Worm (Caenorhabditis elegans) whole organism, midembryonic: Measurements from ENCODE around the gene K10C9.4.

ENCODE experiments used
- T22C8.4 ChIP-seq: fragments of 200-800 bp; sonication (Bioruptor generic); IDR thresholded peaks from 2 replicates; pipeline ENCODE4 v1.3.6; 2022; ENCODE audit warnings: missing genetic modification characterization, missing compliant biosample characterization
- cog-1 ChIP-seq: sonication (generic microtip); optimal IDR thresholded peaks from 2 replicates; lab custom pipeline; 2016; ENCODE audit warnings: missing genetic modification characterization, missing compliant biosample characterization
- flt-1 ChIP-seq: fragments of 200-800 bp; sonication (Bioruptor generic); IDR thresholded peaks from 2 replicates; pipeline ENCODE4 v1.3.6; 2022; ENCODE audit warnings: missing genetic modification characterization, missing compliant biosample characterization
- klf-2 ChIP-seq: fragments of 200-800 bp; sonication (Bioruptor generic); conservative IDR thresholded peaks from 2 replicates; pipeline ENCODE4 v1.3.6; 2022; ENCODE audit warnings: missing genetic modification reagents, missing genetic modification characterization, missing compliant biosample characterization
- med-1 ChIP-seq: sonication (generic microtip); optimal IDR thresholded peaks from 2 replicates; lab custom pipeline; 2017; ENCODE audit warnings: missing genetic modification characterization, mild to moderate bottlenecking, missing compliant biosample characterization, antibody characterized with exemption, missing genetic modification reagents; ENCODE audit not compliant: insufficient read depth
- ref-1 ChIP-seq: fragments of 200-800 bp; sonication (Bioruptor generic); conservative IDR thresholded peaks from 2 replicates; pipeline ENCODE4 v1.3.6; 2022; ENCODE audit warnings: missing genetic modification reagents, missing genetic modification characterization, missing compliant biosample characterization
- tab-1 ChIP-seq: fragments of 200-800 bp; sonication (Bioruptor generic); IDR thresholded peaks from 2 replicates; pipeline ENCODE4 v1.3.6; 2022; ENCODE audit warnings: missing genetic modification characterization, missing compliant biosample characterization
- ztf-23 ChIP-seq: fragments of 200-800 bp; sonication (Bioruptor generic); IDR thresholded peaks from 2 replicates; pipeline ENCODE4 v1.3.6; 2022; ENCODE audit warnings: missing genetic modification reagents, missing genetic modification characterization, missing compliant biosample characterization
- ztf-29 ChIP-seq: fragments of 200-800 bp; sonication (Bioruptor generic); IDR thresholded peaks from 2 replicates; pipeline ENCODE4 v1.3.6; 2022; ENCODE audit warnings: missing genetic modification reagents, missing genetic modification characterization, missing compliant biosample characterization

Gene K10C9.4

ce11 chrV:1052559-1053064 lies at the start of gene K10C9.4:
Gene K10C9.4, minus strand, starts transcription at chrV:1053014.
- TF ChIP-seq klf-2 (GFP tag; lab: Robert Waterston, UW) (no peak), ztf-29 (peak; percentile 23; the same call in 1 of the 2 replicates)

- no peak for TF ChIP-seq ref-1 (GFP tag; lab: Robert Waterston, UW)
- TF ChIP-seq T22C8.4 (GFP tag; lab: Robert Waterston, UW) = no peak
- no peak for TF ChIP-seq klf-2 (GFP tag; lab: Robert Waterston, UW)
- no peak for TF ChIP-seq flt-1 (GFP tag; lab: Robert Waterston, UW)
- no peak for TF ChIP-seq tab-1 (GFP tag; lab: Robert Waterston, UW)
- no peak for TF ChIP-seq med-1 (GFP tag; lab: Kevin White, UChicago)
- no peak for TF ChIP-seq ztf-23 (GFP tag; lab: Robert Waterston, UW)
- no peak for TF ChIP-seq ztf-29
- TF ChIP-seq cog-1 (tag; lab: Kevin White, UChicago) = no peak
Measured at ce11 chrV:1102569-1102968, 49.8 kb upstream of the K10C9.4 start.

ce11 chrV:1100280-1100679 lies 47.5 kb upstream of the K10C9.4 start, which contains the start of gene Y50D4B.2:
Gene Y50D4B.2, plus strand, starts transcription at chrV:1100580.
- TF ChIP-seq flt-1 (GFP tag; lab: Robert Waterston, UW) = no peak
- no peak for TF ChIP-seq klf-2 (GFP tag; lab: Robert Waterston, UW)
- TF ChIP-seq ztf-23 (GFP tag; lab: Robert Waterston, UW) = no peak
- TF ChIP-seq ztf-29 = no peak
- TF ChIP-seq med-1 (GFP tag; lab: Kevin White, UChicago) = no peak
- no peak for TF ChIP-seq ref-1 (GFP tag; lab: Robert Waterston, UW)
- no peak for TF ChIP-seq T22C8.4 (GFP tag; lab: Robert Waterston, UW)
- TF ChIP-seq cog-1 (tag; lab: Kevin White, UChicago) = no peak
- TF ChIP-seq tab-1 (GFP tag; lab: Robert Waterston, UW) = no peak

ce11 chrV:1092359-1092758 lies 39.5 kb upstream of the K10C9.4 start, which contains the start of gene Y50D4B.4:
Gene Y50D4B.4, plus strand, starts transcription at chrV:1092659.
- TF ChIP-seq ref-1 (GFP tag; lab: Robert Waterston, UW) = no peak
- no peak for TF ChIP-seq ztf-23 (GFP tag; lab: Robert Waterston, UW)
- no peak for TF ChIP-seq tab-1 (GFP tag; lab: Robert Waterston, UW)
- no peak for TF ChIP-seq cog-1 (tag; lab: Kevin White, UChicago)
- no peak for TF ChIP-seq ztf-29
- no peak for TF ChIP-seq klf-2 (GFP tag; lab: Robert Waterston, UW)
- TF ChIP-seq T22C8.4 (GFP tag; lab: Robert Waterston, UW) = no peak
- no peak for TF ChIP-seq med-1 (GFP tag; lab: Kevin White, UChicago)
- no peak for TF ChIP-seq flt-1 (GFP tag; lab: Robert Waterston, UW)

ce11 chrV:1087983-1088382 lies 35.2 kb upstream of the K10C9.4 start, which contains the start of gene clec-203:
Gene clec-203, plus strand, starts transcription at chrV:1088283.
- no peak for TF ChIP-seq ref-1 (GFP tag; lab: Robert Waterston, UW)
- no peak for TF ChIP-seq flt-1 (GFP tag; lab: Robert Waterston, UW)
- no peak for TF ChIP-seq klf-2 (GFP tag; lab: Robert Waterston, UW)
- TF ChIP-seq med-1 (GFP tag; lab: Kevin White, UChicago) = no peak
- no peak for TF ChIP-seq ztf-23 (GFP tag; lab: Robert Waterston, UW)
- TF ChIP-seq tab-1 (GFP tag; lab: Robert Waterston, UW) = no peak
- TF ChIP-seq T22C8.4 (GFP tag; lab: Robert Waterston, UW) = no peak
- no peak for TF ChIP-seq ztf-29
- TF ChIP-seq cog-1 (tag; lab: Kevin White, UChicago) = no peak

ce11 chrV:1084016-1084415 lies 31.2 kb upstream of the K10C9.4 start, which contains the start of gene Y50D4B.6:
Gene Y50D4B.6, plus strand, starts transcription at chrV:1084316.
- no peak for TF ChIP-seq med-1 (GFP tag; lab: Kevin White, UChicago)

ce11 chrV:1074946-1075345 lies 22.1 kb upstream of the K10C9.4 start, which contains the start of gene K10C9.1:
Gene K10C9.1, plus strand, starts transcription at chrV:1075246.
- TF ChIP-seq klf-2 (GFP tag; lab: Robert Waterston, UW) (no peak), tab-1 (GFP tag; lab: Robert Waterston, UW) (no peak), ref-1 (GFP tag; lab: Robert Waterston, UW) (no peak), T22C8.4 (GFP tag; lab: Robert Waterston, UW) (no peak), ztf-29 (no peak), cog-1 (tag; lab: Kevin White, UChicago) (no peak), med-1 (GFP tag; lab: Kevin White, UChicago) (no peak), flt-1 (GFP tag; lab: Robert Waterston, UW) (no peak)

ce11 chrV:1067468-1067867 lies 14.7 kb upstream of the K10C9.4 start, which contains the start of gene K10C9.7:
Gene K10C9.7, minus strand, starts transcription at chrV:1067568.
- TF ChIP-seq T22C8.4 (GFP tag; lab: Robert Waterston, UW) (no peak), cog-1 (tag; lab: Kevin White, UChicago) (no peak), ztf-23 (GFP tag; lab: Robert Waterston, UW) (no peak), tab-1 (GFP tag; lab: Robert Waterston, UW) (no peak), med-1 (GFP tag; lab: Kevin White, UChicago) (no peak), klf-2 (GFP tag; lab: Robert Waterston, UW) (no peak), flt-1 (GFP tag; lab: Robert Waterston, UW) (no peak), ztf-29 (no peak), ref-1 (GFP tag; lab: Robert Waterston, UW) (no peak)

- TF ChIP-seq klf-2 (GFP tag; lab: Robert Waterston, UW) (no peak), ref-1 (GFP tag; lab: Robert Waterston, UW) (no peak), ztf-29 (no peak), flt-1 (GFP tag; lab: Robert Waterston, UW) (no peak), cog-1 (tag; lab: Kevin White, UChicago) (no peak), ztf-23 (GFP tag; lab: Robert Waterston, UW) (no peak), T22C8.4 (GFP tag; lab: Robert Waterston, UW) (no peak), med-1 (GFP tag; lab: Kevin White, UChicago) (no peak), tab-1 (GFP tag; lab: Robert Waterston, UW) (no peak)
Measured at ce11 chrV:1064491-1064890, 11.7 kb upstream of the K10C9.4 start, which contains the start of gene str-67. Gene str-67, minus strand, starts transcription at chrV:1064591.
